Worm (Caenorhabditis elegans): Measurements from ENCODE around the gene F08G2.8.
"Not testable (repeated sequence)": the region's sequence is repeated elsewhere in the genome, so short reads cannot be mapped to it uniquely, and the experiment has no call there.

F08G2.8 gene

ce11 chrII:13813950-13814349 lies 38.2 kb upstream of the F08G2.8 start (continued):
- no peak for TF ChIP-seq daf-16 (GFP tag; optimal IDR thresholded peaks at IDR 0.05)
- TF ChIP-seq daf-16 (tag; optimal IDR thresholded peaks at IDR 0.05): peak; percentile 37
- no peak for TF ChIP-seq lin-29 (GFP tag; IDR thresholded peaks at IDR 0.05)
- TF ChIP-seq F10B5.3 (tag; optimal IDR thresholded peaks at IDR 0.05): no peak
- TF ChIP-seq mxl-3 (GFP tag; optimal IDR thresholded peaks at IDR 0.05): no peak
- no peak for TF ChIP-seq tra-1 (GFP tag; IDR thresholded peaks at IDR 0.05)
- TF ChIP-seq snpc-4 (tag; optimal IDR thresholded peaks at IDR 0.05): no peak
- no peak for TF ChIP-seq egl-27 (tag; optimal IDR thresholded peaks at IDR 0.05)
- no peak for TF ChIP-seq hmg-1.1 (GFP tag; IDR thresholded peaks at IDR 0.05)
- no peak for TF ChIP-seq mep-1 (tag; optimal IDR thresholded peaks at IDR 0.05)
- TF ChIP-seq lin-39 (tag; optimal IDR thresholded peaks at IDR 0.05): no peak
- no peak for TF ChIP-seq nhr-111 (GFP tag; optimal IDR thresholded peaks at IDR 0.05)
- no peak for TF ChIP-seq Y75B8A.6 (GFP tag; IDR thresholded peaks at IDR 0.05)
- no peak for TF ChIP-seq rbr-2 (tag; optimal IDR thresholded peaks at IDR 0.05)
- peak; percentile 76 for TF ChIP-seq nhr-28 (tag; optimal IDR thresholded peaks at IDR 0.05)
- no peak for TF ChIP-seq ctbp-1 (GFP tag; IDR thresholded peaks at IDR 0.05)
- TF ChIP-seq hif-1 (tag; optimal IDR thresholded peaks at IDR 0.05): no peak
- no peak for TF ChIP-seq tag-97 (GFP tag; IDR thresholded peaks at IDR 0.05)
- no peak for TF ChIP-seq set-16 (GFP tag; IDR thresholded peaks at IDR 0.05)
- no peak for TF ChIP-seq nhr-11 (tag; optimal IDR thresholded peaks at IDR 0.05)
- no peak for TF ChIP-seq zip-11 (GFP tag; IDR thresholded peaks at IDR 0.05)

DNA sequence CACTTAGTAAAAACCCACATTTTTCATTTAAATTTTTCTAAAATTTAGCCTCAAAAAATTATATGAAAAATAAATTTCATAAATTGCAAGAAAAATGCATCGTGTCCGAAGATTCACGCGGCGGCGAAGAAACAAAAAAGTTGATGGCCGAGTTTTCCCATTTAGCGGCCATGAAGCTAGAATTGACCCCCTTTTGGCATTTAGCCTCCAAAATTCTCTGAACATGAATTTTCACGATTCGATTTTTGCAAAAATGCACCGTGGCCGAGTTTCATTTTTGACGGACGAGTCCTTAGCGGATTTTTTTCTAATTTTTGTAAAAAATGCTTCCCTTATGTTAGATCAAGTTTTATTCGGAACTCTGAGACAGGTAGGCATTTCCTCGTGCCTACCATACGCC lies 36.6 kb upstream of the F08G2.8 start:
- TF ChIP-seq nhr-6 (tag; optimal IDR thresholded peaks at IDR 0.05): no peak
- no peak for TF ChIP-seq nhr-111 (GFP tag; optimal IDR thresholded peaks at IDR 0.05)
- TF ChIP-seq set-16 (GFP tag; IDR thresholded peaks at IDR 0.05): no peak
- TF ChIP-seq nhr-28 (tag; optimal IDR thresholded peaks at IDR 0.05): no peak
- 0 out of 2 replicates have a peak, but pooled peaks have one; percentile 56 for TF ChIP-seq daf-19 (GFP tag; conservative IDR thresholded peaks at IDR 0.05)
- TF ChIP-seq nhr-77 (tag; optimal IDR thresholded peaks at IDR 0.05): no peak
- TF ChIP-seq mxl-2 (GFP tag; conservative IDR thresholded peaks at IDR 0.05): no peak
- no peak for TF ChIP-seq ceh-44 (GFP tag; IDR thresholded peaks at IDR 0.05)
- TF ChIP-seq tag-97 (GFP tag; IDR thresholded peaks at IDR 0.05): no peak
- peak in 1 of 2 experiments; percentile 87 for TF ChIP-seq unc-62 (GFP tag; optimal IDR thresholded peaks at IDR 0.05 in 1 of 2)
- no peak for TF ChIP-seq unc-62 (tag; optimal IDR thresholded peaks at IDR 0.05)
- TF ChIP-seq nhr-102 (tag; optimal IDR thresholded peaks at IDR 0.05): no peak
- peak; percentile 86 for TF ChIP-seq aha-1 (tag)
- no peak for TF ChIP-seq Y75B8A.6 (GFP tag; IDR thresholded peaks at IDR 0.05)

DNA sequence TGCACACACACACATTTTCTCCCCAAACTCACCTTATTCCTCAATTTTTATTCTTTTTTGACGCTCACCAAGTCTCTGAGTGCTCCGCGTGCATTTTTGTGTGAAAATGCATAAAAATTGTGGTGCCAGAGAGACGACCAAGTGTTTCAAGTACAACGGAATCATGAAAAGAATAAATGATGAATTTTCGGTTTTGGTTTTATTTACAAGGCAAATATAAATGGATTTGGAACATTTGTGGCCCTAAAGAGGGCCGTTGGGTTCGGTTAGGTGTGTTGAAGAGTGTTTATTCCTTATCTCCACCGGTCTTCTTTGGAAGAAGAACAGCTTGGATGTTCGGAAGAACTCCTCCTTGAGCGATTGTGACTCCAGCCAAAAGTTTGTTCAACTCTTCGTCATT lies 34.6 kb upstream of the F08G2.8 start:
- TF ChIP-seq arid-1 (GFP tag; conservative IDR thresholded peaks at IDR 0.05): 0 out of 2 replicates have a peak, but pooled peaks have one; percentile 41
- TF ChIP-seq snpc-1.2 (GFP tag; IDR thresholded peaks at IDR 0.05): 0 out of 2 replicates have a peak, but pooled peaks have one; percentile 51
- TF ChIP-seq nhr-42 (GFP tag; IDR thresholded peaks at IDR 0.05): 0 out of 2 replicates have a peak, but pooled peaks have one; percentile 43
- 0 out of 2 replicates have a peak, but pooled peaks have one; percentile 7 for TF ChIP-seq php-3 (GFP tag; IDR thresholded peaks at IDR 0.05)
- TF ChIP-seq nhr-102 (tag; optimal IDR thresholded peaks at IDR 0.05): peak; percentile 2
- TF ChIP-seq lin-38 (GFP tag; IDR thresholded peaks at IDR 0.05): peak; percentile 46

DNA sequence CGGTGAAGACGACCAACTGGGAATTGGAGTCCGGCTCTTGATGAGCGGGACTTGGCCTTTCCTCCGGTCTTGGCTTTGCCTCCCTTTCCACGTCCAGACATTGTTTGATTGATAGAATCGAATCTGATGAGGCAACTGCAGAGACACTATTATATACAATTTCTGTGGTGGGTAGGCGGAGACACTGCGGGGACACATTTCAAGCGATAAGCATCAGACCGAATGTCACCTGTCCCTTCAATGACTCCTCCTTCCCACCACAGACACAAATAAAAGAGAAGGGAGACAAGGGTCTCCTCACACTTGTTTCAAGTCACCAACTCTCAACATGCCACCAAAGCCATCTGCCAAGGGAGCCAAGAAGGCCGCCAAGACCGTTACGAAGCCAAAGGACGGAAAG lies 34.1 kb upstream of the F08G2.8 start, which contains the start of gene his-16:
Gene his-16, minus strand, starts transcription at position 101 of the 400 bp plus-strand sequence.
- not testable (repeated sequence) for TF ChIP-seq snpc-4, spr-1, nhr-28 (tag; optimal IDR thresholded peaks at IDR 0.05)

Data from whole organism, L4 larva.